Worm (Caenorhabditis elegans): ENCODE results near the gene gpch-1.

Gene gpch-1

DNA sequence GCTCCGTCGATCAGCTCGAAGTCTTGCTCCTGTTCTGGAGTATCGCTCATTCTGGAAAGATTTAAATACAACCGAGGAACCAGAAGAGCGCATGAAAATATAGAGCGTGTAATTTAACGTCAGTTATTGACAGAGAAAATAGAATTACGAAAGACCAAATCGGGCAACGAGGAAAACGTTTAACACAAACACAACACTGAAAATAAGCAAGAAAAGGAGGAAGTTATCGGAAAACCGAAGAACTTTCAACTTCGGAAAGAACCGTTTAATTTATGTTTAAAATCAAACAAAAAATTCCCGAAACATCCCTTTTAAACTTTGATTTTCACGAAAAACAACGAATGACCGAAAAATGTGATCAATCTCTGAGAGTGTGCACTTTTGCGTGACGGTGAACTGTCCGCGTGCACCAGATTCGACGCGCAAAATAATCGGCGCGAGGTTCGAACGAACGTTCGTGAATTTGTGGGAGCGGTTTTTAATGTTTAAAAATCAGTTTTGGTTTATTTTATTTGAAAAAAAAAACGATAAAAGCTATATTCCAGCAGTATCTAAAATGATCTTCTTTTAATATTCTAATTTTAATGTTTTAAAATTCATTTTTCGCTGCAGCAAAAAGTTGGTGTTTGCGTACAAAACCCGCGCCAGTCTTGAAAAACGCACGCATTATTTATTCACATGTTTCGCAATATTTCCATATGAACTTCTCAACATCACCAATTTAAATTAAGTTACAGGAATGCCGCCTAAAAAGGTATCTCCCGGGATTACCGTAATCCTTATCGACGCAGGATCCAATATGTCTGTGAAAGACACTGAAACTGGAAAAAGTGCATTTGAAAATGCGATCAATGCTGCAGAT lies 11.0 kb downstream of the gpch-1 start, which contains the start of the genes R07E5.7 and cku-80 (continued):
- TF ChIP-seq fkh-10 (GFP tag; optimal IDR thresholded peaks at IDR 0.05), result no peak

DNA sequence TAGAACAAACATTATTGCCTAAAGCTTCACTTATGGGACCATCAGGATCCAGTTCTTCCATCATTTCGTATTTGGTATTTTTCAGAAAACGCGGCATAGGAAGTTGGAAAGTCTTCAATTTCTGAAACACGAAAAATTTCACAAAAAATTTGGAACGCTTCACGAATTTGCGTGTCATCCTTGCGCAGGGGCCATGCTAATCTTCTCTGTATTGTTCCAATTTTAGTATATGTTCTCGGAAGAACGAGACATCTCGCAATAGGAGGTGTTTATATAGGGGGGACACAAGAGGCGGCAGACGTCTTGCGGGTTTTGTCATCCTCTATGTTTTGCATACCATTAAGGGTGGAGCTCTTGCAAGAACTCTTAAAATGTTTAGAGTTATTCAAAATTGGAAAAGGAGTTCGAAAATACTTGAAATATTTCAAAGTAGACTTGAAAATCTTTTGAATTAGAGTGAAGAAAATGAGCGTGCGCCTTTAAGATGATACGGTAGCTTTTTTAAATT lies 18.4 kb downstream of the gpch-1 start:
- TF ChIP-seq nhr-43 (tag; optimal IDR thresholded peaks at IDR 0.05; ENCODE audit: poor library complexity, severe bottlenecking) (peak; percentile 3), snpc-4 (tag; optimal IDR thresholded peaks at IDR 0.05) (peak; percentile 90)

DNA sequence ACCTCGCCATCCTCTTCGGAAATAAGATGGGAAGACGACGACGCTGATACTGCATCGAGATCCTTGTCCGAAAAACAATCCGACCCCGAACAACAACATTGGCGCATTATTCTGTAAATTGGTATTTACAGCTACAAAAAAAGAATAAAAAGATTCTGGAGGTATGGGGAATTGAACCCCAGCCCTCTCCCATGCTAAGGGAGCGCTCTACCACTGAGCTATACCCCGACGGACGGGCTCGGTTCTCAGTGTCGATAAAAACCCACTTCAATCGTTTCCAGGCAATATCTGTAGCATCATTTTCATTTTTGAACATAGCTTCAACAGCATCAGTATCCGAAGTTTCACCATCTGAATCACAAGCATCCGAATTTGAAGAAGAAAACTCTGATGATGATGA lies 20.4 kb downstream of the gpch-1 start:
- no peak for TF ChIP-seq nhr-12 (tag; optimal IDR thresholded peaks at IDR 0.05)
- TF ChIP-seq elt-1 (tag; optimal IDR thresholded peaks at IDR 0.05), result no peak
- no peak for TF ChIP-seq nhr-67 (tag; optimal IDR thresholded peaks at IDR 0.05)
- no peak for TF ChIP-seq lsy-12 (tag; optimal IDR thresholded peaks at IDR 0.05)
- TF ChIP-seq nhr-25 (tag; optimal IDR thresholded peaks at IDR 0.05), result no peak
- peak; percentile 23 for TF ChIP-seq snpc-4 (tag; optimal IDR thresholded peaks at IDR 0.05)
- TF ChIP-seq fos-1 (tag; optimal IDR thresholded peaks at IDR 0.05), result no peak
- peak; percentile 20 for TF ChIP-seq elt-2 (tag; optimal IDR thresholded peaks at IDR 0.05)
- TF ChIP-seq sea-2 (GFP tag; optimal IDR thresholded peaks at IDR 0.05), result no peak

DNA sequence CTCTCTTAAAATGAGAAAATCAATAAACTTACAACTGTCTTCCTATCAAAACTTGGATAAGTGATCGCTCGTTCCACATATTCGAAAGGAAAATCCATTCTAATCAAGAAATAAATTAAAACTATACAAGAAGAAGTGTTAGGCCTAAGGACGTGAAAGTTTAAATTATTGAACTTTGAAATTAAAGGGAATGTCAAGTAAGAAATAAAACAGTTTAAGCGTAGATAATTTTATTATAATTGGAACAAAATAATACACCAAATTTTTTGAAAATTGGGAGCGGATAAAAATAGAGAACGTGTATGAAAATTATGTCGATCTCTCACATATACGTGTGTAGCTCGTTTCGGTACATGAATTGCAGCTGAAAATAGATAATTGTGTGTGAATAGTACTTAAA lies 21.1 kb downstream of the gpch-1 start, which contains the start of gene C28A5.6:
C28A5.6 (minus strand) TSS at position 101 of the 400 bp plus-strand sequence.
- no peak for TF ChIP-seq nhr-28 (tag; optimal IDR thresholded peaks at IDR 0.05)
- no peak for TF ChIP-seq nhr-237 (tag; optimal IDR thresholded peaks at IDR 0.05)
- TF ChIP-seq elt-3 (tag; optimal IDR thresholded peaks at IDR 0.05), result no peak
- TF ChIP-seq ceh-82 (tag; optimal IDR thresholded peaks at IDR 0.05), result no peak
- no peak for TF ChIP-seq pha-4 (tag; optimal IDR thresholded peaks at IDR 0.05)
- TF ChIP-seq zag-1 (tag; optimal IDR thresholded peaks at IDR 0.05), result no peak

DNA sequence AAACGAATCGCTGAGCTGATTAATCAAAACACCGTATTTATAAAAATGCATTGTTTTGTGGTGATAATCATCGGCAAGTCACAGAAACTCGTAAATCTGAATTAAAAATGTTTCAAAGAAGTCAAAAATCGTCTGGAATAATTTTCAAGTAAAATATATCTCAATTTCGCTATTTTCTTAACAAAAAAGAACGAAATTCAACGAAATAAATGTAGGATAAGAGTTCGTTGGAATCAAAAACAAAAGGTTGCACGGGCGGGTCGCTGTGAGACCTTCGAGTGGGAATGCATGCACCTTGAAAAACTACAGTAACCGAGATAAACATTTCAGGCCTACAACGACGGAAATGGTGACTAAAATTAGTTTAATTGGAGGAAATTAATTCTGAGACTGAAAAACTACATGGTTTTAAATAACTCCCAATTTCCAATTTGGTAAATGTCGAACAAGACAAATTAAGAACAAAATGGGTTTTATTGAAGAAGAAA lies 26.0 kb downstream of the gpch-1 start, which contains the start of gene C28A5.1:
C28A5.1 (minus strand) TSS at position 51 of the 488 bp plus-strand sequence.
- TF ChIP-seq nhr-43 (tag; optimal IDR thresholded peaks at IDR 0.05; ENCODE audit: poor library complexity, severe bottlenecking), result no peak

DNA sequence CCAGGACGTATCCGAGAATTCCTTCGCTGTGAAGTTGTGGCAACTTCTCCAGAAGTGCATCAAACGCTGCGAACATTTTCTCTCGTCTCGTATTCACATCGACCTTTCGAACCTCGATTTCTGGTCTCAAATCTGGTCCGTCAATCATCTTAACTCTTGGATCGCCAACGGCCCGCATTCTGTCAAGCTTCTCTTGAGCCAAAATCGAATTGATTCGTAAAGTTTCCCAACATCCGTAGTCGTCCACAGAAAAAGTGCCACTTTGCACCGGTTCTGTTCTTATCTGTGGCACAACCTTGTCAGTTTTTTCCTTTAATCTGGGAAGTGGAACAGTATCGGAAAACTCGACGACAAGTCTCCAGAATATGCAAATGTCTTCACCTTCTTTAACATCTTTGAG lies 26.9 kb downstream of the gpch-1 start:
- TF ChIP-seq eor-1 (tag; optimal IDR thresholded peaks at IDR 0.05), result no peak
- no peak for TF ChIP-seq nhr-237 (tag; optimal IDR thresholded peaks at IDR 0.05)
- TF ChIP-seq egl-27 (tag; optimal IDR thresholded peaks at IDR 0.05), result no peak
- no peak for TF ChIP-seq unc-62 (GFP tag; optimal IDR thresholded peaks at IDR 0.05)
- no peak for TF ChIP-seq nhr-77 (tag; optimal IDR thresholded peaks at IDR 0.05)
- no peak for TF ChIP-seq jun-1 (tag; optimal IDR thresholded peaks at IDR 0.05)
- no peak for TF ChIP-seq fkh-10 (GFP tag; optimal IDR thresholded peaks at IDR 0.05)
- no peak for TF ChIP-seq ama-1 (optimal IDR thresholded peaks at IDR 0.05)

DNA sequence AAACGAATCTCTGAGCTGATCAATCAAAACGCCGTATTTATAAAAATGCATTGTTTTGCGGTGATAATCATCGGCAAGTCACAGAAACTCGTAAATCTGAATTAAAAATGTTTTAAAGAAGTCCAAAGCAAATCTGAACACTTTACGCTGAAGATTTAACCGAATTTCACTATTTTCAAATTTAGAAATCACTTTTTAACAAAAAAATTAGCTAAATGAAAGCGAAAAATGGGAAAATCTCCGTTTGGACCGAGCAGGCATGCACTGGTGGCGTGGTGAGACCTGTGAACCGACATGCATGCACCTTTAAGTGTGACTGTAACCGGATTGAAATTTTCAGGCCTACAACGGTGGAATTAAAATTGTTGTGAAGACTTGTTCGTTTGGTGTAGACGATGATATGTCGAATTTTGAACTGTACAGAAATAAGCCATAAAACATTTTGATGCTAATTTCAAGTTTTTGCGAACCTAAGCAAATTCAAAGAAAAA lies 31.2 kb downstream of the gpch-1 start, which contains the start of gene C28A5.2:
C28A5.2 (minus strand) TSS at position 51 of the 491 bp plus-strand sequence.
- TF ChIP-seq ZK546.5 (tag; optimal IDR thresholded peaks at IDR 0.05) (no peak), ceh-28 (tag; optimal IDR thresholded peaks at IDR 0.05) (no peak), daf-12 (tag; optimal IDR thresholded peaks at IDR 0.05) (no peak), mml-1 (tag; optimal IDR thresholded peaks at IDR 0.05) (no peak), nhr-11 (tag; optimal IDR thresholded peaks at IDR 0.05) (no peak), nhr-12 (tag; optimal IDR thresholded peaks at IDR 0.05) (no peak), nhr-76 (tag; optimal IDR thresholded peaks at IDR 0.05) (no peak), fos-1 (tag; optimal IDR thresholded peaks at IDR 0.05) (no peak), nhr-43 (tag; optimal IDR thresholded peaks at IDR 0.05; ENCODE audit: poor library complexity, severe bottlenecking) (no peak), R02D3.7 (tag; optimal IDR thresholded peaks at IDR 0.05) (no peak), zag-1 (tag; optimal IDR thresholded peaks at IDR 0.05) (no peak), nhr-67 (tag; optimal IDR thresholded peaks at IDR 0.05) (no peak), egl-5 (tag; optimal IDR thresholded peaks at IDR 0.05) (no peak), pqm-1 (tag; optimal IDR thresholded peaks at IDR 0.05) (no peak), nhr-28 (tag; optimal IDR thresholded peaks at IDR 0.05) (no peak)

All from whole organism, L3 larva.